Fruit fly (Drosophila melanogaster) whole organism, embryonic: ENCODE measurements around the gene ND-B18.

ENCODE experiments used
- Abd-B ChIP-seq: fragments of 200-800 bp; sonication (Bioruptor generic); optimal IDR thresholded peaks from 2 replicates; lab custom pipeline; 2018; ENCODE audit warnings: missing biosample characterization, mild to moderate bottlenecking, missing genetic modification characterization, moderate library complexity
- CG10321 ChIP-seq: fragments of 200-800 bp; sonication (Bioruptor generic); IDR thresholded peaks from 2 replicates; pipeline ENCODE4 v1.3.6; 2022; ENCODE audit warnings: missing biosample characterization, missing genetic modification characterization
- CG1233 ChIP-seq: fragments of 200-800 bp; sonication (Bioruptor generic); optimal IDR thresholded peaks from 4 replicates; lab custom pipeline; 2018; ENCODE audit warnings: missing biosample characterization, mild to moderate bottlenecking, missing genetic modification characterization
- CG12769 ChIP-seq: fragments of 200-800 bp; sonication (Bioruptor generic); optimal IDR thresholded peaks from 2 replicates; lab custom pipeline; 2019; ENCODE audit warnings: missing biosample characterization, mild to moderate bottlenecking, missing genetic modification characterization, moderate library complexity
- CG12942 ChIP-seq: fragments of 200-800 bp; sonication (Bioruptor generic); optimal IDR thresholded peaks from 3 replicates; lab custom pipeline; 2016; ENCODE audit warnings: missing biosample characterization, missing genetic modification characterization
- CG13287 ChIP-seq: fragments of 200-800 bp; sonication (Bioruptor generic); IDR thresholded peaks from 2 replicates; pipeline ENCODE4 v1.3.6; 2022; ENCODE audit warnings: missing biosample characterization, missing genetic modification characterization; ENCODE audit not compliant: partially characterized antibody
- CG13775 ChIP-seq: fragments of 200-800 bp; sonication (Bioruptor generic); optimal IDR thresholded peaks from 3 replicates; lab custom pipeline; 2017; ENCODE audit warnings: missing biosample characterization, mild to moderate bottlenecking, missing genetic modification characterization
- CG14710 ChIP-seq: fragments of 200-800 bp; sonication (Bioruptor generic); optimal IDR thresholded peaks from 3 replicates; lab custom pipeline; 2019; ENCODE audit warnings: missing biosample characterization, mild to moderate bottlenecking, missing genetic modification characterization, moderate library complexity
- CG15269 ChIP-seq: fragments of 200-800 bp; sonication (Bioruptor generic); optimal IDR thresholded peaks from 2 replicates; lab custom pipeline; 2018; ENCODE audit warnings: missing biosample characterization, mild to moderate bottlenecking, missing genetic modification characterization, moderate library complexity
- CG15479 ChIP-seq: fragments of 200-800 bp; sonication (Bioruptor generic); optimal IDR thresholded peaks from 3 replicates; lab custom pipeline; 2019; ENCODE audit warnings: missing biosample characterization, mild to moderate bottlenecking, missing genetic modification characterization, moderate library complexity
- CG16813 ChIP-seq: fragments of 200-800 bp; sonication (Bioruptor generic); IDR thresholded peaks from 3 replicates; pipeline ENCODE4 v1.3.6; 2022; ENCODE audit warnings: missing biosample characterization, missing genetic modification characterization; ENCODE audit not compliant: partially characterized antibody
- CG17359 ChIP-seq: fragments of 200-800 bp; sonication (Bioruptor generic); optimal IDR thresholded peaks from 3 replicates; lab custom pipeline; 2018; ENCODE audit warnings: missing biosample characterization, mild to moderate bottlenecking, missing genetic modification characterization, moderate library complexity
- CG17802 ChIP-seq: fragments of 200-800 bp; sonication (Bioruptor generic); optimal IDR thresholded peaks from 2 replicates; lab custom pipeline; 2018; ENCODE audit warnings: missing biosample characterization, mild to moderate bottlenecking, missing genetic modification characterization, moderate library complexity
- CG18619 ChIP-seq: fragments of 200-800 bp; sonication (Bioruptor generic); optimal IDR thresholded peaks from 3 replicates; lab custom pipeline; 2017; ENCODE audit warnings: missing biosample characterization, mild to moderate bottlenecking, missing genetic modification characterization
- CG5245 ChIP-seq: fragments of 200-800 bp; sonication (Bioruptor generic); optimal IDR thresholded peaks from 3 replicates; lab custom pipeline; 2016; ENCODE audit warnings: missing biosample characterization, missing genetic modification characterization
- CG6683 ChIP-seq: fragments of 200-800 bp; sonication (Bioruptor generic); optimal IDR thresholded peaks from 2 replicates; lab custom pipeline; 2017; ENCODE audit warnings: missing biosample characterization, mild to moderate bottlenecking, missing genetic modification characterization, missing genetic modification reagents
- CG9932 ChIP-seq: fragments of 200-800 bp; sonication (Bioruptor generic); IDR thresholded peaks from 2 replicates; pipeline ENCODE4 v1.3.6; 2022; ENCODE audit warnings: missing biosample characterization, missing genetic modification characterization
- Camta ChIP-seq: fragments of 200-800 bp; sonication (Bioruptor generic); optimal IDR thresholded peaks from 2 replicates; lab custom pipeline; 2016; ENCODE audit warnings: missing biosample characterization, missing genetic modification characterization
- D ChIP-seq, 2 experiments: fragments of 200-800 bp in 1 of 2; fragments of >200 bp in 1 of 2; sonication (Bioruptor generic) in 1 of 2; optimal IDR thresholded peaks; 2 replicates in 1 of 2; 3 replicates in 1 of 2; lab custom pipeline; 2017; ENCODE audit warnings: mild to moderate bottlenecking in 1 of 2, missing biosample characterization in 1 of 2, missing genetic modification characterization in 1 of 2, missing genetic modification reagents in 1 of 2
- Drgx ChIP-seq: fragments of 200-800 bp; sonication (Bioruptor generic); IDR thresholded peaks from 2 replicates; pipeline ENCODE4 v1.3.6; 2022; ENCODE audit warnings: missing biosample characterization, missing genetic modification characterization
- E2f2 ChIP-seq: fragments of 200-800 bp; sonication (Bioruptor generic); IDR thresholded peaks from 2 replicates; pipeline ENCODE4 v1.3.6; 2022; ENCODE audit warnings: missing biosample characterization, missing genetic modification characterization
- Ets65A ChIP-seq: fragments of 200-800 bp; sonication (Bioruptor generic); peaks from one replicate; lab custom pipeline; 2016; ENCODE audit warnings: missing biosample characterization, missing genetic modification characterization
- Fer1 ChIP-seq: fragments of 200-800 bp; sonication (Bioruptor generic); optimal IDR thresholded peaks from 2 replicates; lab custom pipeline; 2017; ENCODE audit warnings: missing biosample characterization, mild to moderate bottlenecking, missing genetic modification characterization
- Hmx ChIP-seq: fragments of 200-800 bp; sonication (Bioruptor generic); optimal IDR thresholded peaks from 2 replicates; lab custom pipeline; 2016; ENCODE audit warnings: missing biosample characterization, missing genetic modification characterization
- Lpt ChIP-seq: fragments of >200 bp; optimal IDR thresholded peaks from 2 replicates; lab custom pipeline; 2018; ENCODE audit warnings: missing biosample characterization, missing genetic modification characterization
- Oaz ChIP-seq: fragments of 200-800 bp; sonication (Bioruptor generic); IDR thresholded peaks from 2 replicates; pipeline ENCODE4 v1.3.6; 2022; ENCODE audit warnings: missing biosample characterization, missing genetic modification characterization
- Ptx1 ChIP-seq: fragments of 200-800 bp; sonication (Bioruptor generic); IDR thresholded peaks from 2 replicates; pipeline ENCODE4 v1.3.6; 2022; ENCODE audit warnings: missing biosample characterization, missing genetic modification characterization
- Ravus ChIP-seq: fragments of 200-800 bp; sonication (Bioruptor generic); IDR thresholded peaks from 2 replicates; pipeline ENCODE4 v1.3.6; 2022; ENCODE audit warnings: missing biosample characterization, missing genetic modification characterization
- Side ChIP-seq: fragments of 200-800 bp; sonication (Bioruptor generic); optimal IDR thresholded peaks from 2 replicates; lab custom pipeline; 2016; ENCODE audit warnings: missing biosample characterization, missing genetic modification characterization
- Xbp1 ChIP-seq: fragments of 200-800 bp; sonication (Bioruptor generic); optimal IDR thresholded peaks from 3 replicates; lab custom pipeline; 2016; ENCODE audit warnings: missing biosample characterization, mild to moderate bottlenecking, missing genetic modification characterization
- ab ChIP-seq: fragments of 200-800 bp; sonication (Bioruptor generic); optimal IDR thresholded peaks from 2 replicates; lab custom pipeline; 2016; ENCODE audit warnings: missing biosample characterization, missing genetic modification characterization
- amos ChIP-seq: fragments of 200-800 bp; sonication (Bioruptor generic); IDR thresholded peaks from 2 replicates; pipeline ENCODE4 v1.3.6; 2022; ENCODE audit warnings: missing biosample characterization, missing genetic modification characterization; ENCODE audit not compliant: partially characterized antibody
- cg ChIP-seq: fragments of 200-800 bp; sonication (Bioruptor generic); optimal IDR thresholded peaks from 3 replicates; lab custom pipeline; 2019; ENCODE audit warnings: missing biosample characterization, mild to moderate bottlenecking, missing genetic modification characterization, moderate library complexity
- crc ChIP-seq: fragments of 200-800 bp; sonication (Bioruptor generic); optimal IDR thresholded peaks from 2 replicates; lab custom pipeline; 2016; ENCODE audit warnings: missing biosample characterization, missing genetic modification characterization
- esg ChIP-seq: fragments of 200-800 bp; sonication (Bioruptor generic); conservative IDR thresholded peaks from 2 replicates; pipeline ENCODE4 v1.3.6; 2022; ENCODE audit warnings: missing biosample characterization, missing genetic modification characterization
- ewg ChIP-seq: fragments of 200-800 bp; sonication (Bioruptor generic); optimal IDR thresholded peaks from 3 replicates; lab custom pipeline; 2017; ENCODE audit warnings: mild to moderate bottlenecking, missing biosample characterization, missing genetic modification reagents, missing genetic modification characterization
- fru ChIP-seq: fragments of >200 bp; optimal IDR thresholded peaks from 2 replicates; lab custom pipeline; 2017
- hb ChIP-seq: fragments of 200-800 bp; sonication (Bioruptor generic); IDR thresholded peaks from 3 replicates; pipeline ENCODE4 v1.3.6; 2022; ENCODE audit warnings: missing biosample characterization, missing genetic modification characterization; ENCODE audit not compliant: partially characterized antibody
- hkb ChIP-seq, 2 experiments: fragments of 200-800 bp in 1 of 2; fragments of >200 bp in 1 of 2; sonication (Bioruptor generic) in 1 of 2; IDR thresholded peaks in 1 of 2; optimal IDR thresholded peaks in 1 of 2; 2 replicates each; pipeline versions ENCODE4 v1.3.6 to Lab custom; 2017 to 2022; ENCODE audit warnings: missing biosample characterization in 1 of 2, missing genetic modification characterization in 1 of 2
- hth ChIP-seq: fragments of >200 bp; optimal IDR thresholded peaks from 2 replicates; lab custom pipeline; 2017; ENCODE audit warnings: inconsistent platforms
- lov ChIP-seq, 2 experiments: fragments of 200-800 bp in 1 of 2; fragments of >200 bp in 1 of 2; sonication (Bioruptor generic) in 1 of 2; IDR thresholded peaks in 1 of 2; optimal IDR thresholded peaks in 1 of 2; 2 replicates in 1 of 2; 3 replicates in 1 of 2; pipeline versions ENCODE4 v1.3.6 to Lab custom; 2017 to 2022; ENCODE audit warnings: missing biosample characterization in 1 of 2, missing genetic modification characterization in 1 of 2
- pfk ChIP-seq: fragments of 200-800 bp; sonication (Bioruptor generic); optimal IDR thresholded peaks from 2 replicates; lab custom pipeline; 2018; ENCODE audit warnings: missing biosample characterization, mild to moderate bottlenecking, missing genetic modification characterization, moderate library complexity
- ranshi ChIP-seq: fragments of 200-800 bp; sonication (Bioruptor generic); IDR thresholded peaks from 2 replicates; pipeline ENCODE4 v1.3.6; 2022; ENCODE audit warnings: missing biosample characterization, missing genetic modification characterization
- sd ChIP-seq: fragments of 200-800 bp; sonication (Bioruptor generic); optimal IDR thresholded peaks from 3 replicates; lab custom pipeline; 2018; ENCODE audit warnings: missing biosample characterization, mild to moderate bottlenecking, missing genetic modification characterization, moderate library complexity
- shn ChIP-seq: fragments of 200-800 bp; sonication (Bioruptor generic); optimal IDR thresholded peaks from 3 replicates; lab custom pipeline; 2016; ENCODE audit warnings: missing biosample characterization, missing genetic modification characterization
- sisA ChIP-seq: fragments of 200-800 bp; sonication (Bioruptor generic); IDR thresholded peaks from 2 replicates; pipeline ENCODE4 v1.3.6; 2022; ENCODE audit warnings: missing biosample characterization, missing genetic modification characterization
- sna ChIP-seq: fragments of 200-800 bp; sonication (Bioruptor generic); IDR thresholded peaks from 2 replicates; pipeline ENCODE4 v1.3.6; 2022; ENCODE audit warnings: missing biosample characterization, missing genetic modification characterization; ENCODE audit not compliant: partially characterized antibody
- stc ChIP-seq: fragments of 200-800 bp; sonication (Bioruptor generic); IDR thresholded peaks from 2 replicates; pipeline ENCODE4 v1.3.6; 2022; ENCODE audit warnings: missing biosample characterization, missing genetic modification characterization
- sug ChIP-seq: fragments of 200-800 bp; optimal IDR thresholded peaks from 2 replicates; lab custom pipeline; 2019; ENCODE audit warnings: missing biosample characterization, mild to moderate bottlenecking, missing genetic modification characterization, moderate library complexity

The ND-B18 gene

dm6 chrX:15021021-15021477 lies 42.5 kb upstream of the ND-B18 start (continued):
- TF ChIP-seq Drgx (peak; percentile 67; the same call in 1 of the 2 replicates), Fer1 (peak; percentile 71), pfk (GFP tag; lab: Kevin White, UChicago) (no peak), ranshi (GFP tag; lab: Robert Waterston, UW) (peak; percentile 72; the same call in 1 of the 2 replicates), CG17802 (tag; lab: Kevin White, UChicago) (peak; percentile 67), shn (GFP tag; lab: Kevin White, UChicago) (no peak), Abd-B (GFP tag; lab: Kevin White, UChicago) (peak; percentile 76), amos (GFP tag; lab: Robert Waterston, UW) (no peak), hb (no peak), CG10321 (GFP tag; lab: Robert Waterston, UW) (no peak), Oaz (GFP tag; lab: Robert Waterston, UW) (0 out of 2 replicates have a peak, but pooled peaks have one; percentile 14), sug (tag; lab: Kevin White, UChicago) (peak; percentile 43), CG12942 (GFP tag; lab: Kevin White, UChicago) (peak; percentile 53), Lpt (GFP tag; lab: Kevin White, UChicago) (no peak), sd (peak; percentile 8), CG13287 (GFP tag; lab: Robert Waterston, UW) (no peak), sisA (GFP tag; lab: Robert Waterston, UW) (peak; percentile 88), CG13775 (GFP tag; lab: Kevin White, UChicago) (peak; percentile 75), E2f2 (peak; percentile 34; the same call in 1 of the 2 replicates), hth (lab: Kevin White, UChicago) (no peak), Side (GFP tag; lab: Kevin White, UChicago) (no peak), CG5245 (GFP tag; lab: Kevin White, UChicago) (peak; percentile 71), CG18619 (GFP tag; lab: Kevin White, UChicago) (peak; percentile 68), CG16813 (GFP tag; lab: Robert Waterston, UW) (no peak), CG17359 (tag; lab: Kevin White, UChicago) (peak; percentile 91), CG9932 (no peak), Camta (GFP tag; lab: Kevin White, UChicago) (no peak), crc (GFP tag; lab: Kevin White, UChicago) (no peak), ab (GFP tag; lab: Kevin White, UChicago) (no peak), lov (optimal IDR thresholded peaks at IDR 0.05; lab: Kevin White, UChicago) (no peak), lov (GFP tag; IDR thresholded peaks at IDR 0.05; lab: Robert Waterston, UW) (peak; percentile 87), CG12769 (tag; lab: Kevin White, UChicago) (no peak), ewg (GFP tag; lab: Kevin White, UChicago) (peak; percentile 75), CG1233 (peak; percentile 81), Ptx1 (GFP tag; lab: Robert Waterston, UW) (peak; percentile 84), hkb (optimal IDR thresholded peaks at IDR 0.05; lab: Kevin White, UChicago) (no peak), hkb (GFP tag; IDR thresholded peaks at IDR 0.05; lab: Robert Waterston, UW) (peak; percentile 72), Ets65A (GFP tag; lab: Kevin White, UChicago) (no peak), Ravus (GFP tag; lab: Robert Waterston, UW) (peak; percentile 30), Xbp1 (GFP tag; lab: Kevin White, UChicago) (peak; percentile 79), fru (lab: Kevin White, UChicago) (no peak), CG15479 (GFP tag; lab: Kevin White, UChicago) (no peak), esg (GFP tag; lab: Robert Waterston, UW) (peak; percentile 69), CG14710 (tag; lab: Kevin White, UChicago) (peak; percentile 94), cg (GFP tag; lab: Kevin White, UChicago) (peak; percentile 61), CG6683 (GFP tag; lab: Kevin White, UChicago) (peak; percentile 58), Hmx (GFP tag; lab: Kevin White, UChicago) (no peak), D (optimal IDR thresholded peaks at IDR 0.05; lab: Kevin White, UChicago) (no peak), D (GFP tag; optimal IDR thresholded peaks at IDR 0.05; lab: Kevin White, UChicago) (peak; percentile 93), stc (GFP tag; lab: Robert Waterston, UW) (peak; percentile 68), CG15269 (tag; lab: Kevin White, UChicago) (peak; percentile 76), sna (GFP tag; lab: Robert Waterston, UW) (no peak)
